Fruit fly (Drosophila melanogaster): Measurements from ENCODE around the gene eIF3f1.
"Not testable (repeated sequence)": the region's sequence is repeated elsewhere in the genome, so short reads cannot be mapped to it uniquely, and the experiment has no call there.

eIF3f1 gene

DNA sequence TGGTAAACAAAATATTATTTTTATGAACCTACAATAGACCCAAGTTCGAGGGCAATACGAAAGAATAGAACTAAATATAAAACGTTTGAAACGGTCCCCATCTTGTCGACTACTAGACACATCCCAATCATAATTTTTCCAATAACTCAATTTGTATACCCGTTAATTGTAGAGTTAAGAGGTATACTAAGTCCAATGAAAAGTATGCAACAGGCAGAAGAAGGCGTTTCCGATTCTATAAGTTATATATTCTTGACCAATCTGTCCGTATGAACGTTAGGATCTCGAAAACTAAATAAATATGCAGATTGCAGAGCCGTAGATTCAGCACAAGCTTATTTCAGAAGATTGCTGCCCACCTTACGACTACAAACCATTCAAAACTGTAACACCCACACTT lies 23.5 kb downstream of the eIF3f1 start, which contains the start of gene CG33927:
CG33927 (minus strand) TSS at position 101 of the 400 bp plus-strand sequence.
- TF ChIP-seq gem (tag; optimal IDR thresholded peaks at IDR 0.05) (no peak), CG12236 (GFP tag; optimal IDR thresholded peaks at IDR 0.05) (no peak), crc (GFP tag; optimal IDR thresholded peaks at IDR 0.05) (no peak), kah (GFP tag; optimal IDR thresholded peaks at IDR 0.05) (no peak), her (GFP tag; optimal IDR thresholded peaks at IDR 0.05) (no peak), CG7987 (GFP tag; optimal IDR thresholded peaks at IDR 0.05) (no peak), fu2 (GFP tag; optimal IDR thresholded peaks at IDR 0.05) (no peak), GATAe (GFP tag; conservative IDR thresholded peaks at IDR 0.05) (no peak), h (optimal IDR thresholded peaks at IDR 0.05) (no peak), gro (GFP tag; optimal IDR thresholded peaks at IDR 0.05) (no peak), CG12299 (tag; optimal IDR thresholded peaks at IDR 0.05) (no peak), Sry-δ (GFP tag; optimal IDR thresholded peaks at IDR 0.05) (no peak), CG32772 (GFP tag; IDR thresholded peaks at IDR 0.05) (no peak), grn (GFP tag; optimal IDR thresholded peaks at IDR 0.05) (no peak), CG14050 (GFP tag; IDR thresholded peaks at IDR 0.05) (no peak)

DNA sequence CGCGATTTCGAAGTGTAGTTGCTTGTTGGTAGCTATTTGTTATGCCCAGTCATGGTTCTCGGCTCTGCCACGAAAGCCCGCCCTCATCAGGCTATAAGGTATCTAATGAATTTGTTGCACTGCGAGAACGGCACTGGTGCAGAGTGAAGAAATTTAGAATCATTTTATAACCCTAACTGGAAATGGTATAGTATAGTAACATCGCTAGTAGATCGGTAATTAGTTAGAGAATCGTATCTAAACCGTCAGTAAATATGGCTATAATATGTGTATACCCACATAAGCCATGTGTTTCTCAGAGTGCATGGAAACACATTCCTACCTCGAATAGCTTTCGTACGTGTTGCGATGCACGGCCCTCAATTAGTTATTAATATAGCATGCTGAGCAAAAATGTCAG lies 26.8 kb downstream of the eIF3f1 start:
- TF ChIP-seq Med (GFP tag) (peak; percentile 47), ATbp (GFP tag; optimal IDR thresholded peaks at IDR 0.05) (no peak), mam (GFP tag; optimal IDR thresholded peaks at IDR 0.05) (no peak), bsh (GFP tag; optimal IDR thresholded peaks at IDR 0.05) (peak; percentile 13 to 60), onecut (GFP tag; IDR thresholded peaks at IDR 0.05) (no peak), CG1603 (tag; optimal IDR thresholded peaks at IDR 0.05) (peak; percentile 0), Spps (tag; optimal IDR thresholded peaks at IDR 0.05) (no peak), CG7271 (tag; optimal IDR thresholded peaks at IDR 0.05) (no peak), Blimp-1 (GFP tag; optimal IDR thresholded peaks at IDR 0.05) (peak; percentile 14), CG6175 (GFP tag; IDR thresholded peaks at IDR 0.05) (no peak), sd (tag; optimal IDR thresholded peaks at IDR 0.05) (peak; percentile 2), CG8089 (GFP tag; optimal IDR thresholded peaks at IDR 0.05) (no peak), CG17359 (tag; optimal IDR thresholded peaks at IDR 0.05) (no peak), sens (GFP tag) (peak; percentile 84), Drgx (GFP tag; IDR thresholded peaks at IDR 0.05) (peak; percentile 78), crol (GFP tag; IDR thresholded peaks at IDR 0.05) (no peak), CG17802 (tag; optimal IDR thresholded peaks at IDR 0.05) (no peak), pros (GFP tag; optimal IDR thresholded peaks at IDR 0.05) (no peak), CG8281 (tag; optimal IDR thresholded peaks at IDR 0.05) (no peak), aop (GFP tag; IDR thresholded peaks at IDR 0.05) (no peak)

DNA sequence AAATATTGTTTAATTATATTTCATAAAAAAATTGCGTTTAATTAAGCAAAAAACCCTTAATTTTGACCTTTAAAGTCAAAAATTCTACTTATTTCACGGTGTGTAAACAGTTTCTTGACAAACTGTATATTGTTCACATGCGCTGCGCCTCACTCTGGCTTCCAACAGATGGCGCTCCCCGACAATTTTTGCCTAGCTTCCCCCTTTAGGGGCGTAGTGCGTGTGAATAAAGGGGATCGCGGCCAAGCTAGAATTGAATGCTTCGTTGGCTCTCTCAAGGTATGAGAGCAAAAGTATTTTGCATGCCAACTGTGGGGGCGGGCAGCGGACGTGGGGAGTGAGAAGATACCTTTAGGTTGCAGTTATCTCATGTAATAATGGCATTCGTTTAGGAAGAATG lies 29.2 kb downstream of the eIF3f1 start:
- TF ChIP-seq CG2712 (tag; optimal IDR thresholded peaks at IDR 0.05) (peak; percentile 4), pb (GFP tag; optimal IDR thresholded peaks at IDR 0.05) (peak; percentile 1), ap (GFP tag; IDR thresholded peaks at IDR 0.05) (0 out of 2 replicates have a peak, but pooled peaks have one; percentile 4), tin (GFP tag; optimal IDR thresholded peaks at IDR 0.05) (peak; percentile 16), CG2199 (GFP tag; IDR thresholded peaks at IDR 0.05) (peak; percentile 92), Mrtf (GFP tag; IDR thresholded peaks at IDR 0.05) (0 out of 3 replicates have a peak, but pooled peaks have one; percentile 36), CG32532 (GFP tag; IDR thresholded peaks at IDR 0.05) (peak; percentile 25; the same call in 1 of the 2 replicates), ind (GFP tag; optimal IDR thresholded peaks at IDR 0.05) (peak; percentile 1), H15 (GFP tag; IDR thresholded peaks at IDR 0.05) (0 out of 3 replicates have a peak, but pooled peaks have one; percentile 13), CG1024 (GFP tag; IDR thresholded peaks at IDR 0.05) (0 out of 2 replicates have a peak, but pooled peaks have one; percentile 11), prd (GFP tag; IDR thresholded peaks at IDR 0.05) (peak; percentile 41; the same call in 1 of the 3 replicates), zfh1 (GFP tag; IDR thresholded peaks at IDR 0.05) (peak; percentile 37; the same call in 1 of the 3 replicates), bsh (GFP tag; optimal IDR thresholded peaks at IDR 0.05) (peak in 1 of 2 experiments; percentile 11), CG1603 (tag; optimal IDR thresholded peaks at IDR 0.05) (peak; percentile 29), Hsf (GFP tag; optimal IDR thresholded peaks at IDR 0.05) (peak; percentile 3), CG8388 (GFP tag; optimal IDR thresholded peaks at IDR 0.05) (peak; percentile 90), CG30431 (GFP tag; optimal IDR thresholded peaks at IDR 0.05) (peak; percentile 5), CTCF (GFP tag; optimal IDR thresholded peaks at IDR 0.05) (peak; percentile 91), Med (GFP tag) (peak; percentile 82)
- TF ChIP-seq prd (optimal IDR thresholded peaks at IDR 0.05), result not testable (repeated sequence)

Data from whole organism, embryonic.